Fruit fly (Drosophila melanogaster) whole organism, embryonic: ENCODE measurements around the gene Abi.
A peak's percentile ranks its signal among the peaks of the same experiment; 100 is the strongest.

Source experiments
- Adf1 ChIP-seq: fragments of 200-800 bp; sonication (Bioruptor generic); IDR thresholded peaks from 2 replicates; pipeline ENCODE4 v1.3.6; 2022; ENCODE audit warnings: missing biosample characterization, missing genetic modification characterization
- C15 ChIP-seq: fragments of 200-800 bp; sonication (Bioruptor generic); IDR thresholded peaks from 3 replicates; pipeline ENCODE4 v1.3.6; 2022; ENCODE audit warnings: missing biosample characterization, missing genetic modification characterization
- CG10366 ChIP-seq: fragments of 200-800 bp; sonication (Bioruptor generic); IDR thresholded peaks from 2 replicates; pipeline ENCODE4 v1.3.6; 2022; ENCODE audit warnings: missing biosample characterization, missing genetic modification characterization
- CG10979 ChIP-seq: fragments of 200-800 bp; sonication (Bioruptor generic); optimal IDR thresholded peaks from 2 replicates; lab custom pipeline; 2018; ENCODE audit warnings: missing biosample characterization, mild to moderate bottlenecking, missing genetic modification characterization, moderate library complexity
- CG11504 ChIP-seq: fragments of 200-800 bp; sonication (Bioruptor generic); optimal IDR thresholded peaks from 3 replicates; lab custom pipeline; 2019; ENCODE audit warnings: missing biosample characterization, mild to moderate bottlenecking, missing genetic modification characterization, moderate library complexity
- CG12299 ChIP-seq: fragments of 200-800 bp; sonication (Bioruptor generic); optimal IDR thresholded peaks from 2 replicates; lab custom pipeline; 2018; ENCODE audit warnings: missing biosample characterization, mild to moderate bottlenecking, missing genetic modification characterization
- CG12659 ChIP-seq: fragments of 200-800 bp; sonication (Bioruptor generic); optimal IDR thresholded peaks from 3 replicates; lab custom pipeline; 2017; ENCODE audit warnings: mild to moderate bottlenecking, missing biosample characterization, missing genetic modification reagents, missing genetic modification characterization
- CG12769 ChIP-seq: fragments of 200-800 bp; sonication (Bioruptor generic); optimal IDR thresholded peaks from 2 replicates; lab custom pipeline; 2019; ENCODE audit warnings: missing biosample characterization, mild to moderate bottlenecking, missing genetic modification characterization, moderate library complexity
- CG14710 ChIP-seq: fragments of 200-800 bp; sonication (Bioruptor generic); optimal IDR thresholded peaks from 3 replicates; lab custom pipeline; 2019; ENCODE audit warnings: missing biosample characterization, mild to moderate bottlenecking, missing genetic modification characterization, moderate library complexity
- CG15269 ChIP-seq: fragments of 200-800 bp; sonication (Bioruptor generic); optimal IDR thresholded peaks from 2 replicates; lab custom pipeline; 2018; ENCODE audit warnings: missing biosample characterization, mild to moderate bottlenecking, missing genetic modification characterization, moderate library complexity
- CG17802 ChIP-seq: fragments of 200-800 bp; sonication (Bioruptor generic); optimal IDR thresholded peaks from 2 replicates; lab custom pipeline; 2018; ENCODE audit warnings: missing biosample characterization, mild to moderate bottlenecking, missing genetic modification characterization, moderate library complexity
- CG18011 ChIP-seq: fragments of 200-800 bp; sonication (Bioruptor generic); optimal IDR thresholded peaks from 2 replicates; lab custom pipeline; 2017; ENCODE audit warnings: missing biosample characterization, missing genetic modification characterization, mild to moderate bottlenecking, moderate library complexity, missing genotype
- CG1832 ChIP-seq: fragments of 200-800 bp; sonication (Bioruptor generic); optimal IDR thresholded peaks from 2 replicates; lab custom pipeline; 2017; ENCODE audit warnings: missing biosample characterization, mild to moderate bottlenecking, missing genetic modification characterization, inconsistent platforms
- CG18476 ChIP-seq: fragments of 200-800 bp; sonication (Bioruptor generic); optimal IDR thresholded peaks from 2 replicates; lab custom pipeline; 2016; ENCODE audit warnings: missing biosample characterization, mild to moderate bottlenecking, missing genetic modification characterization
- CG18599 ChIP-seq: fragments of 200-800 bp; sonication (Bioruptor generic); optimal IDR thresholded peaks from 3 replicates; lab custom pipeline; 2017; ENCODE audit warnings: missing biosample characterization, missing genetic modification characterization, mild to moderate bottlenecking, moderate library complexity, missing genetic modification reagents
- CG2712 ChIP-seq: fragments of 200-800 bp; optimal IDR thresholded peaks from 3 replicates; lab custom pipeline; 2019; ENCODE audit warnings: missing biosample characterization, mild to moderate bottlenecking, missing genetic modification characterization, moderate library complexity
- CG31441 ChIP-seq: fragments of 200-800 bp; sonication (Bioruptor generic); IDR thresholded peaks from 2 replicates; pipeline ENCODE4 v1.3.6; 2022; ENCODE audit warnings: missing biosample characterization, missing genetic modification characterization
- CG32532 ChIP-seq: fragments of 200-800 bp; sonication (Bioruptor generic); IDR thresholded peaks from 2 replicates; pipeline ENCODE4 v1.3.6; 2022; ENCODE audit warnings: missing biosample characterization, missing genetic modification characterization
- CG33213 ChIP-seq: fragments of 200-800 bp; sonication (Bioruptor generic); optimal IDR thresholded peaks from 3 replicates; lab custom pipeline; 2016; ENCODE audit warnings: missing biosample characterization, missing genetic modification characterization
- CG4282 ChIP-seq: fragments of 200-800 bp; sonication (Bioruptor generic); optimal IDR thresholded peaks from 2 replicates; lab custom pipeline; 2016; ENCODE audit warnings: missing biosample characterization, missing genetic modification characterization
- CG4328 ChIP-seq: fragments of 200-800 bp; sonication (Bioruptor generic); optimal IDR thresholded peaks from 3 replicates; lab custom pipeline; 2017; ENCODE audit warnings: missing biosample characterization, missing genetic modification reagents, missing genetic modification characterization
- CG5180 ChIP-seq: fragments of 200-800 bp; sonication (Bioruptor generic); optimal IDR thresholded peaks from 3 replicates; lab custom pipeline; 2017; ENCODE audit warnings: missing biosample characterization, missing genetic modification characterization, mild to moderate bottlenecking, moderate library complexity, missing genetic modification reagents
- CG6654 ChIP-seq: fragments of 200-800 bp; sonication (Bioruptor generic); optimal IDR thresholded peaks from 2 replicates; lab custom pipeline; 2017; ENCODE audit warnings: missing biosample characterization, mild to moderate bottlenecking, missing genetic modification characterization
- CG7271 ChIP-seq: fragments of 200-800 bp; sonication (Bioruptor generic); optimal IDR thresholded peaks from 2 replicates; lab custom pipeline; 2018; ENCODE audit warnings: missing biosample characterization, mild to moderate bottlenecking, missing genetic modification characterization, moderate library complexity
- CG7745 ChIP-seq: fragments of 200-800 bp; sonication (Bioruptor generic); optimal IDR thresholded peaks from 2 replicates; lab custom pipeline; 2018; ENCODE audit warnings: missing biosample characterization, mild to moderate bottlenecking, missing genetic modification characterization, moderate library complexity
- CG7786 ChIP-seq: fragments of 200-800 bp; sonication (Bioruptor generic); optimal IDR thresholded peaks from 2 replicates; lab custom pipeline; 2016; ENCODE audit warnings: missing biosample characterization, missing genetic modification characterization
- CG7839 ChIP-seq: fragments of 200-800 bp; sonication (Bioruptor generic); optimal IDR thresholded peaks from 3 replicates; lab custom pipeline; 2018; ENCODE audit warnings: missing biosample characterization, mild to moderate bottlenecking, missing genetic modification characterization, moderate library complexity
- CG9876 ChIP-seq: fragments of 200-800 bp; sonication (Bioruptor generic); optimal IDR thresholded peaks from 2 replicates; lab custom pipeline; 2016; ENCODE audit warnings: missing biosample characterization, missing genetic modification characterization
- Drgx ChIP-seq: fragments of 200-800 bp; sonication (Bioruptor generic); IDR thresholded peaks from 2 replicates; pipeline ENCODE4 v1.3.6; 2022; ENCODE audit warnings: missing biosample characterization, missing genetic modification characterization
- Eip74EF ChIP-seq, 2 experiments: fragments of 200-800 bp in 1 of 2; fragments of >200 bp in 1 of 2; sonication (Bioruptor generic) in 1 of 2; optimal IDR thresholded peaks; 2 replicates each; lab custom pipeline; 2017 to 2019; ENCODE audit warnings: missing biosample characterization in 2 of 2, missing genetic modification characterization in 2 of 2, mild to moderate bottlenecking in 1 of 2, moderate library complexity in 1 of 2
- Fer2 ChIP-seq: fragments of 200-800 bp; sonication (Bioruptor generic); optimal IDR thresholded peaks from 2 replicates; lab custom pipeline; 2018; ENCODE audit warnings: missing biosample characterization, mild to moderate bottlenecking, missing genetic modification characterization, moderate library complexity
- Gug ChIP-seq: fragments of 200-800 bp; sonication (Bioruptor generic); IDR thresholded peaks from 4 replicates; pipeline ENCODE4 v1.3.6; 2022; ENCODE audit warnings: missing biosample characterization, missing genetic modification characterization
- H2.0 ChIP-seq: fragments of 200-800 bp; sonication (Bioruptor generic); IDR thresholded peaks from 2 replicates; pipeline ENCODE4 v1.3.6; 2022; ENCODE audit warnings: missing biosample characterization, missing genetic modification characterization
- Hey ChIP-seq: fragments of 200-800 bp; sonication (Bioruptor generic); optimal IDR thresholded peaks from 3 replicates; lab custom pipeline; 2018; ENCODE audit warnings: missing biosample characterization, mild to moderate bottlenecking, missing genetic modification characterization
- Mes4 ChIP-seq: fragments of 200-800 bp; sonication (Bioruptor generic); optimal IDR thresholded peaks from 2 replicates; lab custom pipeline; 2016; ENCODE audit warnings: missing biosample characterization, missing genetic modification characterization
- Nf-YB ChIP-seq: fragments of 200-800 bp; sonication (Bioruptor generic); optimal IDR thresholded peaks from 3 replicates; lab custom pipeline; 2019; ENCODE audit warnings: missing biosample characterization, mild to moderate bottlenecking, missing genetic modification characterization, moderate library complexity
- Sin3A ChIP-seq: fragments of >200 bp; optimal IDR thresholded peaks from 2 replicates; lab custom pipeline; 2018
- cg ChIP-seq: fragments of 200-800 bp; sonication (Bioruptor generic); optimal IDR thresholded peaks from 3 replicates; lab custom pipeline; 2019; ENCODE audit warnings: missing biosample characterization, mild to moderate bottlenecking, missing genetic modification characterization, moderate library complexity
- chinmo ChIP-seq: fragments of 200-800 bp; sonication (Bioruptor generic); IDR thresholded peaks from 4 replicates; pipeline ENCODE4 v1.3.6; 2022; ENCODE audit warnings: missing biosample characterization, missing genetic modification characterization; ENCODE audit not compliant: partially characterized antibody
- disco-r ChIP-seq: fragments of 200-800 bp; sonication (Bioruptor generic); optimal IDR thresholded peaks from 2 replicates; lab custom pipeline; 2016; ENCODE audit warnings: missing biosample characterization, missing genetic modification characterization
- en ChIP-seq: fragments of 200-800 bp; sonication (Bioruptor generic); optimal IDR thresholded peaks from 2 replicates; lab custom pipeline; 2016; ENCODE audit warnings: missing biosample characterization, missing genetic modification characterization
- gsb ChIP-seq: fragments of 200-800 bp; sonication (Bioruptor generic); IDR thresholded peaks from 2 replicates; pipeline ENCODE4 v1.3.6; 2022; ENCODE audit warnings: missing biosample characterization, missing genetic modification characterization
- lov ChIP-seq, 2 experiments: fragments of 200-800 bp in 1 of 2; fragments of >200 bp in 1 of 2; sonication (Bioruptor generic) in 1 of 2; IDR thresholded peaks in 1 of 2; optimal IDR thresholded peaks in 1 of 2; 2 replicates in 1 of 2; 3 replicates in 1 of 2; pipeline versions ENCODE4 v1.3.6 to Lab custom; 2017 to 2022; ENCODE audit warnings: missing biosample characterization in 1 of 2, missing genetic modification characterization in 1 of 2
- nmo ChIP-seq: fragments of 200-800 bp; sonication (Bioruptor generic); optimal IDR thresholded peaks from 2 replicates; lab custom pipeline; 2018; ENCODE audit warnings: missing biosample characterization, mild to moderate bottlenecking, missing genetic modification characterization, moderate library complexity
- onecut ChIP-seq: fragments of 200-800 bp; sonication (Bioruptor generic); IDR thresholded peaks from 2 replicates; pipeline ENCODE4 v1.3.6; 2022; ENCODE audit warnings: missing biosample characterization, missing genetic modification characterization
- pum ChIP-seq: fragments of 200-800 bp; sonication (Bioruptor generic); optimal IDR thresholded peaks from 2 replicates; lab custom pipeline; 2016; ENCODE audit warnings: missing biosample characterization, missing genetic modification characterization
- sima ChIP-seq: fragments of 200-800 bp; sonication (Bioruptor generic); optimal IDR thresholded peaks from 2 replicates; lab custom pipeline; 2016; ENCODE audit warnings: missing biosample characterization, missing genetic modification characterization
- usp ChIP-seq: fragments of >200 bp; optimal IDR thresholded peaks from 2 replicates; lab custom pipeline; 2017; ENCODE audit warnings: missing biosample characterization, missing genetic modification characterization

Abi gene

DNA sequence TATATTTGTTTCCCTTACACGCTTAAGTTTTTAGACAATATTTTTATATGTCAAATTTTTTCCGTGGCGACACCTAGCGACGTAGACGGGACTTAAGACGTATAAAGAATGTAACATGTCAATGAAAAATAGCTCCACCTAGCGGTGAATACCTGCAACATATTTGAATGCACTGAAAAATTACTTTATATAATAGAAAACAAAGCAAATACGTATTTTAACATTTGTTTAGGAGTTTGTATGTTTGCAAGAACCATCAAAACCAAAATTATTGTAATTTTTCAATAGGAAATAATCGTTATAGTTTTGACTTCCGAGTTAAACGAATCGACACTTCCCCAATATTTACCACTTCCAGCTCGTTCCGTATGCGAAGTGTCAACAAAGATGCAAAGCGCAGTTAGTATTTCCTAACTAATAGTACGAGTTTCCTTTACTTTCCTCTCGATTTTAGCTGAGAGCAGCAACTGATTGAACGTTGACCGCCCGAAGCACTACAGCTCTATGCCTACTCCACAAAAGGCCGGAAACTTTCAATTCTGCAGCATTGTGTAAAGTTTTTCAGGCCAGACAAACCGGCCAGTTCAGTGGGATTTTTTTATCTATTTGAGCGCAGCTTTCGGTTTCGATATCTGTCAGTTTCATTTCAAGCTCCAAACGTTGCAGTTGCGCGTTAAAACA is 33.2 kb downstream of the Abi start, which contains the start of gene Npc2b (continued):
- peak; percentile 61 for TF ChIP-seq H2.0 (GFP tag; lab: Robert Waterston, UW)
- peak; percentile 54 for TF ChIP-seq CG7839 (tag; lab: Kevin White, UChicago)
- no peak for TF ChIP-seq lov (optimal IDR thresholded peaks at IDR 0.05; lab: Kevin White, UChicago)
- 0 out of 3 replicates have a peak, but pooled peaks have one; percentile 3 for TF ChIP-seq lov (GFP tag; IDR thresholded peaks at IDR 0.05; lab: Robert Waterston, UW)
- TF ChIP-seq CG1832 (GFP tag; lab: Kevin White, UChicago) = no peak
- peak; percentile 67 for TF ChIP-seq CG33213 (GFP tag; lab: Kevin White, UChicago)
- 0 out of 4 replicates have a peak, but pooled peaks have one; percentile 6 for TF ChIP-seq Gug (GFP tag; lab: Robert Waterston, UW)
- no peak for TF ChIP-seq CG18476
- no peak for TF ChIP-seq CG18011 (GFP tag; lab: Kevin White, UChicago)
- TF ChIP-seq CG14710 (tag; lab: Kevin White, UChicago) = peak; percentile 26
- TF ChIP-seq Adf1 (GFP tag; lab: Robert Waterston, UW) = peak; percentile 7; the same call in 1 of the 2 replicates
- TF ChIP-seq nmo (GFP tag; lab: Kevin White, UChicago) = peak; percentile 70
- TF ChIP-seq CG4282 (GFP tag; lab: Kevin White, UChicago) = peak; percentile 37
- no peak for TF ChIP-seq CG7271
- TF ChIP-seq CG31441 (GFP tag; lab: Robert Waterston, UW) = no peak
- TF ChIP-seq Sin3A (lab: Kevin White, UChicago) = no peak
- no peak for TF ChIP-seq CG5180
- TF ChIP-seq Mes4 (GFP tag; lab: Kevin White, UChicago) = peak; percentile 10
- no peak for TF ChIP-seq CG12299
- peak; percentile 56 for TF ChIP-seq CG10979 (tag; lab: Kevin White, UChicago)
- peak; percentile 28 for TF ChIP-seq CG2712
- peak; percentile 11 for TF ChIP-seq CG7786 (GFP tag; lab: Kevin White, UChicago)
- TF ChIP-seq CG32532 (GFP tag; lab: Robert Waterston, UW) = peak; percentile 79
- peak; percentile 23 for TF ChIP-seq CG12769 (tag; lab: Kevin White, UChicago)
- no peak for TF ChIP-seq gsb (GFP tag; lab: Robert Waterston, UW)
- TF ChIP-seq CG4328 = no peak
- TF ChIP-seq pum (GFP tag; lab: Kevin White, UChicago) = peak; percentile 19
- TF ChIP-seq CG18599 (GFP tag; lab: Kevin White, UChicago) = peak; percentile 34
- TF ChIP-seq Fer2 = no peak
- no peak for TF ChIP-seq sima (GFP tag; lab: Kevin White, UChicago)
- TF ChIP-seq CG10366 (GFP tag; lab: Robert Waterston, UW) = peak; percentile 65
- TF ChIP-seq CG17802 (tag; lab: Kevin White, UChicago) = peak; percentile 39
- no peak for TF ChIP-seq chinmo (GFP tag; lab: Robert Waterston, UW)
- TF ChIP-seq CG15269 (tag; lab: Kevin White, UChicago) = peak; percentile 56
- peak; percentile 53 for TF ChIP-seq onecut (GFP tag; lab: Robert Waterston, UW)
- TF ChIP-seq Drgx (GFP tag; lab: Robert Waterston, UW) = peak; percentile 13; the same call in 1 of the 2 replicates
- TF ChIP-seq C15 = no peak
- peak; percentile 74 for TF ChIP-seq CG11504 (tag; lab: Kevin White, UChicago)
- TF ChIP-seq CG9876 (GFP tag; lab: Kevin White, UChicago) = peak; percentile 56
- peak; percentile 34 for TF ChIP-seq CG12659 (GFP tag; lab: Kevin White, UChicago)
- TF ChIP-seq Eip74EF (GFP tag; optimal IDR thresholded peaks at IDR 0.05; lab: Kevin White, UChicago) = peak in 1 of 2 experiments; percentile 55
- peak; percentile 15 for TF ChIP-seq Nf-YB (GFP tag; lab: Kevin White, UChicago)
- TF ChIP-seq en (GFP tag; lab: Kevin White, UChicago) = peak; percentile 54
- no peak for TF ChIP-seq CG7745
- peak; percentile 52 for TF ChIP-seq disco-r
- TF ChIP-seq cg = no peak
- TF ChIP-seq usp = no peak
- no peak for TF ChIP-seq CG6654 (GFP tag; lab: Kevin White, UChicago)
- TF ChIP-seq Hey = no peak
